Worm (Caenorhabditis elegans): ENCODE results near the gene str-97.

DNA sequence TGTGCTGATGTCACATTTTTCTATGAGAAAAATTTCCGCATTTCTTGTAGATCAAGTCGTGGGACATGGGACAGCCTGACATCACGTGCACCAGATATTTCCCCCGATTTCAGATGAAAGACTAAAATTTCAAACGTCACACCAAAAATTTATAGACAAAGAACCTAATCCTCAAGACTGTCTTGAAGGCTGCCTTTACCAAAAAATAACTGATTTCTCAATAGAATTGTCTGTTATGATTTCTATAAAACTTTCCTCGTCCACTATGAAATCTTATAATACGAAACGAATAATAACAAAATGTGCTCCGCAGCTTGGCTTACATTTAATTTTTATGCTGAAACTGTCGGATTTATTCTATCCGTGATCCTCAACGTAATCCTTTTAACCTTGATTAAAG lies 25.3 kb upstream of the str-97 start, which contains the start of gene str-106:
- no peak for TF ChIP-seq nhr-28 (tag; optimal IDR thresholded peaks at IDR 0.05)
- TF ChIP-seq pha-4 (tag; optimal IDR thresholded peaks at IDR 0.05): no peak
- TF ChIP-seq snpc-4 (tag; optimal IDR thresholded peaks at IDR 0.05): no peak
- no peak for TF ChIP-seq nhr-12 (tag; optimal IDR thresholded peaks at IDR 0.05)
- no peak for TF ChIP-seq fkh-10 (GFP tag; optimal IDR thresholded peaks at IDR 0.05)
- TF ChIP-seq zag-1 (tag; optimal IDR thresholded peaks at IDR 0.05): no peak
- no peak for TF ChIP-seq ZK546.5 (tag; optimal IDR thresholded peaks at IDR 0.05)
- TF ChIP-seq ceh-9 (tag; optimal IDR thresholded peaks at IDR 0.05): no peak
- no peak for TF ChIP-seq nhr-76 (tag; optimal IDR thresholded peaks at IDR 0.05)
- no peak for TF ChIP-seq egl-5 (tag; optimal IDR thresholded peaks at IDR 0.05)

All from whole organism, L3 larva.